Fruit fly (Drosophila melanogaster) whole organism, prepupa: ENCODE results near the gene Nup358.

Experiments
- CG10631 ChIP-seq: fragments of 200-800 bp; sonication (Bioruptor generic); optimal IDR thresholded peaks from 2 replicates; lab custom pipeline; 2016; ENCODE audit warnings: missing biosample characterization, missing genetic modification characterization
- CG10669 ChIP-seq: fragments of 200-800 bp; sonication (Bioruptor generic); optimal IDR thresholded peaks from 3 replicates; lab custom pipeline; 2018; ENCODE audit warnings: missing biosample characterization, mild to moderate bottlenecking, missing genetic modification characterization, moderate library complexity
- CG11762 ChIP-seq: fragments of 200-800 bp; sonication (Bioruptor generic); optimal IDR thresholded peaks from 3 replicates; lab custom pipeline; 2016; ENCODE audit warnings: missing biosample characterization, missing genetic modification characterization; ENCODE audit not compliant: insufficient read depth
- CG1621 ChIP-seq: fragments of 200-800 bp; sonication (Bioruptor generic); optimal IDR thresholded peaks from 3 replicates; lab custom pipeline; 2018; ENCODE audit warnings: missing biosample characterization, mild to moderate bottlenecking, missing genetic modification characterization
- CG3032 ChIP-seq: fragments of 200-800 bp; optimal IDR thresholded peaks from 2 replicates; lab custom pipeline; 2019; ENCODE audit warnings: missing biosample characterization, mild to moderate bottlenecking, missing genetic modification characterization, moderate library complexity
- CG32006 ChIP-seq: fragments of 200-800 bp; sonication (Bioruptor generic); optimal IDR thresholded peaks from 3 replicates; lab custom pipeline; 2017; ENCODE audit warnings: missing biosample characterization, mild to moderate bottlenecking, missing genetic modification characterization
- CG34406 ChIP-seq: fragments of 200-800 bp; sonication (Bioruptor generic); optimal IDR thresholded peaks from 3 replicates; lab custom pipeline; 2016; ENCODE audit warnings: missing biosample characterization, missing genetic modification characterization
- CG3919 ChIP-seq: fragments of 200-800 bp; sonication (Bioruptor generic); optimal IDR thresholded peaks from 3 replicates; lab custom pipeline; 2016; ENCODE audit warnings: missing biosample characterization, missing genetic modification characterization
- CG4318 ChIP-seq: fragments of 200-800 bp; sonication (Bioruptor generic); optimal IDR thresholded peaks from 3 replicates; lab custom pipeline; 2017; ENCODE audit warnings: missing biosample characterization, mild to moderate bottlenecking, missing genetic modification characterization
- CG6163 ChIP-seq: fragments of 200-800 bp; sonication (Bioruptor generic); IDR thresholded peaks from 3 replicates; pipeline ENCODE4 v1.3.6; 2022; ENCODE audit warnings: missing biosample characterization, missing genetic modification characterization
- CG6276 ChIP-seq: fragments of 200-800 bp; sonication (Bioruptor generic); optimal IDR thresholded peaks from 2 replicates; lab custom pipeline; 2017; ENCODE audit warnings: missing biosample characterization, mild to moderate bottlenecking, missing genetic modification characterization
- CG6854 ChIP-seq: fragments of 200-800 bp; sonication (Bioruptor generic); optimal IDR thresholded peaks from 2 replicates; lab custom pipeline; 2017; ENCODE audit warnings: missing biosample characterization, mild to moderate bottlenecking, missing genetic modification characterization
- CG8119 ChIP-seq: fragments of 200-800 bp; sonication (Bioruptor generic); IDR thresholded peaks from 3 replicates; pipeline ENCODE4 v1.3.6; 2022; ENCODE audit warnings: missing biosample characterization, missing genetic modification characterization
- CG9139 ChIP-seq: fragments of 200-800 bp; sonication (Bioruptor generic); optimal IDR thresholded peaks from 3 replicates; lab custom pipeline; 2017; ENCODE audit warnings: missing biosample characterization, mild to moderate bottlenecking, missing genetic modification characterization
- Eip75B ChIP-seq: fragments of 200-800 bp; sonication (Bioruptor generic); optimal IDR thresholded peaks from 3 replicates; lab custom pipeline; 2016; ENCODE audit warnings: missing biosample characterization, missing genetic modification characterization
- Eip93F ChIP-seq: fragments of 200-800 bp; sonication (Bioruptor generic); optimal IDR thresholded peaks from 2 replicates; lab custom pipeline; 2016; ENCODE audit warnings: missing biosample characterization, mild to moderate bottlenecking, missing genetic modification characterization
- Ets21C ChIP-seq: fragments of 200-800 bp; sonication (Bioruptor generic); optimal IDR thresholded peaks from 3 replicates; lab custom pipeline; 2016; ENCODE audit warnings: missing biosample characterization, missing genetic modification characterization
- Ets96B ChIP-seq: fragments of 200-800 bp; optimal IDR thresholded peaks from 2 replicates; lab custom pipeline; 2019; ENCODE audit warnings: missing biosample characterization, mild to moderate bottlenecking, missing genetic modification characterization, moderate library complexity
- Gug ChIP-seq: fragments of 200-800 bp; sonication (Bioruptor generic); IDR thresholded peaks from 2 replicates; pipeline ENCODE4 v1.3.6; 2022; ENCODE audit warnings: missing biosample characterization, missing genetic modification characterization
- Hr38 ChIP-seq: sonication (Bioruptor generic); optimal IDR thresholded peaks from 2 replicates; lab custom pipeline; 2016; ENCODE audit warnings: missing biosample characterization, missing genetic modification characterization
- Hr39 ChIP-seq: fragments of 200-800 bp; sonication (Bioruptor generic); optimal IDR thresholded peaks from 2 replicates; lab custom pipeline; 2016; ENCODE audit warnings: missing biosample characterization, missing genetic modification characterization
- Hr4 ChIP-seq: fragments of 200-800 bp; sonication (Bioruptor generic); optimal IDR thresholded peaks from 3 replicates; lab custom pipeline; 2016; ENCODE audit warnings: missing biosample characterization, missing genetic modification characterization
- Lpt ChIP-seq: fragments of 200-800 bp; sonication (Bioruptor generic); optimal IDR thresholded peaks from 3 replicates; lab custom pipeline; 2016; ENCODE audit warnings: missing biosample characterization, missing genetic modification characterization
- Met ChIP-seq: fragments of 200-800 bp; sonication (Bioruptor generic); optimal IDR thresholded peaks from 3 replicates; lab custom pipeline; 2016; ENCODE audit warnings: missing biosample characterization, missing genetic modification characterization
- OdsH ChIP-seq: fragments of 200-800 bp; sonication (Bioruptor generic); optimal IDR thresholded peaks from 3 replicates; lab custom pipeline; 2016; ENCODE audit warnings: missing biosample characterization, missing genetic modification characterization
- Sox14 ChIP-seq: fragments of 200-800 bp; sonication (Bioruptor generic); optimal IDR thresholded peaks from 3 replicates; lab custom pipeline; 2016; ENCODE audit warnings: missing biosample characterization, missing genetic modification characterization
- Sox15 ChIP-seq: fragments of 200-800 bp; sonication (Bioruptor generic); optimal IDR thresholded peaks from 3 replicates; lab custom pipeline; 2016; ENCODE audit warnings: missing biosample characterization, missing genetic modification characterization
- achi ChIP-seq: fragments of 200-800 bp; sonication (Bioruptor generic); optimal IDR thresholded peaks from 3 replicates; lab custom pipeline; 2016; ENCODE audit warnings: missing biosample characterization, missing genetic modification characterization
- acj6 ChIP-seq: fragments of 200-800 bp; sonication (Bioruptor generic); optimal IDR thresholded peaks from 3 replicates; lab custom pipeline; 2016; ENCODE audit warnings: missing biosample characterization, missing genetic modification characterization
- cyc ChIP-seq: fragments of 200-800 bp; sonication (Bioruptor generic); optimal IDR thresholded peaks from 3 replicates; lab custom pipeline; 2016; ENCODE audit warnings: missing biosample characterization, missing genetic modification characterization
- dsx ChIP-seq: fragments of 200-800 bp; optimal IDR thresholded peaks from 3 replicates; lab custom pipeline; 2019; ENCODE audit warnings: missing biosample characterization, mild to moderate bottlenecking, missing genetic modification characterization, moderate library complexity; ENCODE audit not compliant: poor library complexity, severe bottlenecking
- esn ChIP-seq: fragments of 200-800 bp; sonication (Bioruptor generic); optimal IDR thresholded peaks from 2 replicates; lab custom pipeline; 2016; ENCODE audit warnings: missing biosample characterization, mild to moderate bottlenecking, missing genetic modification characterization, moderate library complexity
- fd59A ChIP-seq: fragments of 200-800 bp; sonication (Bioruptor generic); optimal IDR thresholded peaks from 2 replicates; lab custom pipeline; 2017; ENCODE audit warnings: missing biosample characterization, mild to moderate bottlenecking, missing genetic modification characterization, missing genetic modification reagents
- fkh ChIP-seq: fragments of 200-800 bp; sonication (Bioruptor generic); optimal IDR thresholded peaks from 3 replicates; lab custom pipeline; 2017; ENCODE audit warnings: missing biosample characterization, mild to moderate bottlenecking, missing genetic modification characterization, moderate library complexity
- pdm3 ChIP-seq: fragments of 200-800 bp; sonication (Bioruptor generic); optimal IDR thresholded peaks from 3 replicates; lab custom pipeline; 2016; ENCODE audit warnings: missing biosample characterization, missing genetic modification characterization
- spab ChIP-seq: fragments of 200-800 bp; sonication (Bioruptor generic); optimal IDR thresholded peaks from 2 replicates; lab custom pipeline; 2017; ENCODE audit warnings: missing biosample characterization, mild to moderate bottlenecking, missing genetic modification characterization, missing genetic modification reagents
- svp ChIP-seq: fragments of 200-800 bp; sonication (Bioruptor generic); peaks from one replicate; lab custom pipeline; 2016; ENCODE audit warnings: missing biosample characterization, missing genetic modification characterization
- vri ChIP-seq: fragments of 200-800 bp; sonication (Bioruptor generic); optimal IDR thresholded peaks from 3 replicates; lab custom pipeline; 2016; ENCODE audit warnings: missing biosample characterization, mild to moderate bottlenecking, missing genetic modification characterization

Gene Nup358

dm6 chr3R:25209207-25209606, 39.9 kb upstream of the Nup358 start:
- no peak for TF ChIP-seq CG3919 (GFP tag; lab: Kevin White, UChicago)
- peak; percentile 88 for TF ChIP-seq svp (GFP tag; lab: Kevin White, UChicago)
- no peak for TF ChIP-seq CG4318

- TF ChIP-seq cyc (GFP tag; lab: Kevin White, UChicago), result peak; percentile 44
- TF ChIP-seq fd59A (GFP tag; lab: Kevin White, UChicago), result no peak
- no peak for TF ChIP-seq CG9139 (GFP tag; lab: Kevin White, UChicago)
- peak; percentile 28 for TF ChIP-seq esn (GFP tag; lab: Kevin White, UChicago)
- TF ChIP-seq CG6276 (GFP tag; lab: Kevin White, UChicago), result no peak
- TF ChIP-seq pdm3 (GFP tag; lab: Kevin White, UChicago), result no peak
- no peak for TF ChIP-seq CG32006 (GFP tag; lab: Kevin White, UChicago)
- no peak for TF ChIP-seq CG6163 (GFP tag; lab: Robert Waterston, UW)
- TF ChIP-seq CG34406 (GFP tag; lab: Kevin White, UChicago), result no peak
- TF ChIP-seq Hr4 (GFP tag; lab: Kevin White, UChicago), result no peak
- no peak for TF ChIP-seq Gug (GFP tag; lab: Robert Waterston, UW)
- peak; percentile 60 for TF ChIP-seq vri (GFP tag; lab: Kevin White, UChicago)
- TF ChIP-seq Hr39, result no peak
- TF ChIP-seq achi (GFP tag; lab: Kevin White, UChicago), result peak; percentile 50
- TF ChIP-seq acj6 (GFP tag; lab: Kevin White, UChicago), result no peak
- no peak for TF ChIP-seq OdsH (GFP tag; lab: Kevin White, UChicago)
- TF ChIP-seq dsx, result peak; percentile 33
- TF ChIP-seq Sox14 (GFP tag; lab: Kevin White, UChicago), result no peak
- TF ChIP-seq CG8119 (GFP tag; lab: Robert Waterston, UW), result no peak
- peak; percentile 53 for TF ChIP-seq CG3919 (GFP tag; lab: Kevin White, UChicago)
- TF ChIP-seq fkh (GFP tag; lab: Kevin White, UChicago), result peak; percentile 97
- no peak for TF ChIP-seq CG3032 (tag; lab: Kevin White, UChicago)
Observed at dm6 chr3R:25215123-25215522, 34.0 kb upstream of the Nup358 start, which contains the start of gene Saysd1. Gene Saysd1, minus strand, starts transcription at chr3R:25215188.

- no peak for TF ChIP-seq fd59A (GFP tag; lab: Kevin White, UChicago)
- TF ChIP-seq Sox14 (GFP tag; lab: Kevin White, UChicago), result no peak
- TF ChIP-seq spab (GFP tag; lab: Kevin White, UChicago), result no peak
- no peak for TF ChIP-seq Ets21C (GFP tag; lab: Kevin White, UChicago)
Observed at dm6 chr3R:25215997-25216396, 33.2 kb upstream of the Nup358 start, which contains the start of gene CG31106. Gene CG31106, plus strand, starts transcription at chr3R:25216297.

dm6 chr3R:25219018-25219417, 30.1 kb upstream of the Nup358 start, which contains the start of gene CG31103:
Gene CG31103, plus strand, starts transcription at chr3R:25219318.
- no peak for TF ChIP-seq Eip75B (GFP tag; lab: Kevin White, UChicago)

dm6 chr3R:25221203-25221807, 27.8 kb upstream of the Nup358 start, which contains the start of gene Alg9:
Gene Alg9, plus strand, starts transcription at chr3R:25221589.
- no peak for TF ChIP-seq OdsH (GFP tag; lab: Kevin White, UChicago)
- TF ChIP-seq Ets96B (tag; lab: Kevin White, UChicago), result no peak
- no peak for TF ChIP-seq Eip93F (GFP tag; lab: Kevin White, UChicago)
- no peak for TF ChIP-seq acj6 (GFP tag; lab: Kevin White, UChicago)
- no peak for TF ChIP-seq CG10669 (GFP tag; lab: Kevin White, UChicago)
- TF ChIP-seq CG11762 (GFP tag; lab: Kevin White, UChicago), result no peak
- no peak for TF ChIP-seq vri (GFP tag; lab: Kevin White, UChicago)
- TF ChIP-seq CG10631, result no peak
- TF ChIP-seq dsx, result no peak
- TF ChIP-seq Sox15 (GFP tag; lab: Kevin White, UChicago), result no peak
- TF ChIP-seq CG1621 (tag; lab: Kevin White, UChicago), result no peak
- no peak for TF ChIP-seq Lpt (GFP tag; lab: Kevin White, UChicago)
- no peak for TF ChIP-seq spab (GFP tag; lab: Kevin White, UChicago)
- TF ChIP-seq CG6854 (GFP tag; lab: Kevin White, UChicago), result no peak
- TF ChIP-seq CG6276 (GFP tag; lab: Kevin White, UChicago), result no peak
- TF ChIP-seq Hr38 (GFP tag; lab: Kevin White, UChicago), result no peak
- no peak for TF ChIP-seq Ets21C (GFP tag; lab: Kevin White, UChicago)
- no peak for TF ChIP-seq Met (GFP tag; lab: Kevin White, UChicago)
- no peak for TF ChIP-seq CG34406 (GFP tag; lab: Kevin White, UChicago)
- TF ChIP-seq, all 60 proteins: peak for 0
